Worm (Caenorhabditis elegans): ENCODE results near the gene R11G1.7.

DNA sequence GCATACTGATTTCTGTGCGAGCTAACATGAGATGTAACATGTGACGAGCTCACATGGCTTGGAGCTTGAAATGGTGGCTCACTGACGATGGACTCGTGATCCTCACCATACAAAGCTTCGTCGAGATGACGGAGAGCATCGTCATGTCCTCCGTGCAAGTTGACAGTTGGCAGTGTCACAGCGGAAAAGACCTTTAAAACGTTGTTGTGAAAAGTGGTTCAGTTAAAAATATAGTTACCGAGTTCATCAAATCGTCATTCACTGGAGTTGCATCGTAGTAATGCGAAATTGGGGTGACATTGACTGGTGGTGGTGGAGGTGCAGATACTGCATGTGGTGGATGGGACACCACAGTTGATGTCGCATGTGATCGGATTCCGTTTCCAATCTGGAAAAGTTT, 45.6 kb upstream of the R11G1.7 start:
- TF ChIP-seq aptf-2 (GFP tag; conservative IDR thresholded peaks at IDR 0.05): no peak
- TF ChIP-seq ZK185.1 (tag; optimal IDR thresholded peaks at IDR 0.05; ENCODE audit: poor library complexity, severe bottlenecking): no peak
- TF ChIP-seq T26A5.8 (tag; optimal IDR thresholded peaks at IDR 0.05): no peak
- TF ChIP-seq ztf-22 (GFP tag; optimal IDR thresholded peaks at IDR 0.05): no peak
- no peak for TF ChIP-seq dox-1 (GFP tag; IDR thresholded peaks at IDR 0.05)
- no peak for TF ChIP-seq ceh-27 (GFP tag; optimal IDR thresholded peaks at IDR 0.05)
- TF ChIP-seq nfya-1 (tag; optimal IDR thresholded peaks at IDR 0.05; ENCODE audit: borderline replicate concordance, insufficient read depth): no peak
- no peak for TF ChIP-seq F52B5.7 (tag; optimal IDR thresholded peaks at IDR 0.05)

Measured in whole organism, young adult.